Fruit fly (Drosophila melanogaster) whole organism, embryonic: Measurements from ENCODE around the gene CG14731.

Experiments
- BEAF-32 ChIP-seq: fragments of 200-800 bp; sonication (Bioruptor generic); optimal IDR thresholded peaks from 3 replicates; lab custom pipeline; 2017; ENCODE audit warnings: missing biosample characterization, missing genetic modification characterization, mild to moderate bottlenecking, moderate library complexity, missing genetic modification reagents
- Bdp1 ChIP-seq: fragments of 200-800 bp; sonication (Bioruptor generic); optimal IDR thresholded peaks from 3 replicates; lab custom pipeline; 2016; ENCODE audit warnings: missing biosample characterization, missing genetic modification characterization
- Blimp-1 ChIP-seq: fragments of 200-800 bp; sonication (Bioruptor generic); optimal IDR thresholded peaks from 3 replicates; lab custom pipeline; 2018; ENCODE audit warnings: missing biosample characterization, missing genetic modification characterization, mild to moderate bottlenecking, moderate library complexity, missing genetic modification reagents
- CG10274 ChIP-seq: fragments of 200-800 bp; sonication (Bioruptor generic); optimal IDR thresholded peaks from 3 replicates; lab custom pipeline; 2017; ENCODE audit warnings: missing biosample characterization, mild to moderate bottlenecking, missing genetic modification characterization
- CG10979 ChIP-seq: fragments of 200-800 bp; sonication (Bioruptor generic); optimal IDR thresholded peaks from 2 replicates; lab custom pipeline; 2018; ENCODE audit warnings: missing biosample characterization, mild to moderate bottlenecking, missing genetic modification characterization, moderate library complexity
- CG12769 ChIP-seq: fragments of 200-800 bp; sonication (Bioruptor generic); optimal IDR thresholded peaks from 2 replicates; lab custom pipeline; 2019; ENCODE audit warnings: missing biosample characterization, mild to moderate bottlenecking, missing genetic modification characterization, moderate library complexity
- CG14860 ChIP-seq: fragments of 200-800 bp; sonication (Bioruptor generic); IDR thresholded peaks from 3 replicates; pipeline ENCODE4 v1.3.6; 2022; ENCODE audit warnings: missing biosample characterization, missing genetic modification characterization; ENCODE audit not compliant: partially characterized antibody
- CG16815 ChIP-seq: fragments of 200-800 bp; sonication (Bioruptor generic); optimal IDR thresholded peaks from 3 replicates; lab custom pipeline; 2017; ENCODE audit warnings: missing biosample characterization, mild to moderate bottlenecking, missing genetic modification characterization
- CG17328 ChIP-seq: fragments of 200-800 bp; sonication (Bioruptor generic); IDR thresholded peaks from 2 replicates; pipeline ENCODE4 v1.3.6; 2022; ENCODE audit warnings: missing biosample characterization, missing genetic modification characterization
- CG17385 ChIP-seq: fragments of 200-800 bp; sonication (Bioruptor generic); optimal IDR thresholded peaks from 3 replicates; lab custom pipeline; 2018; ENCODE audit warnings: missing biosample characterization, mild to moderate bottlenecking, missing genetic modification characterization
- CG17912 ChIP-seq: fragments of 200-800 bp; sonication (Bioruptor generic); optimal IDR thresholded peaks from 2 replicates; lab custom pipeline; 2018; ENCODE audit warnings: missing biosample characterization, mild to moderate bottlenecking, missing genetic modification characterization
- CG18011 ChIP-seq: fragments of 200-800 bp; sonication (Bioruptor generic); optimal IDR thresholded peaks from 2 replicates; lab custom pipeline; 2017; ENCODE audit warnings: missing biosample characterization, missing genetic modification characterization, mild to moderate bottlenecking, moderate library complexity, missing genotype
- CG18599 ChIP-seq: fragments of 200-800 bp; sonication (Bioruptor generic); optimal IDR thresholded peaks from 3 replicates; lab custom pipeline; 2017; ENCODE audit warnings: missing biosample characterization, missing genetic modification characterization, mild to moderate bottlenecking, moderate library complexity, missing genetic modification reagents
- CG2875 ChIP-seq: fragments of 200-800 bp; sonication (Bioruptor generic); optimal IDR thresholded peaks from 2 replicates; lab custom pipeline; 2017; ENCODE audit warnings: missing biosample characterization, mild to moderate bottlenecking, missing genetic modification characterization, missing genetic modification reagents
- CG30431 ChIP-seq: fragments of 200-800 bp; sonication (Bioruptor generic); optimal IDR thresholded peaks from 2 replicates; lab custom pipeline; 2017; ENCODE audit warnings: missing biosample characterization, missing genetic modification characterization
- CG5245 ChIP-seq: fragments of 200-800 bp; sonication (Bioruptor generic); optimal IDR thresholded peaks from 3 replicates; lab custom pipeline; 2016; ENCODE audit warnings: missing biosample characterization, missing genetic modification characterization
- CG7839 ChIP-seq: fragments of 200-800 bp; sonication (Bioruptor generic); optimal IDR thresholded peaks from 3 replicates; lab custom pipeline; 2018; ENCODE audit warnings: missing biosample characterization, mild to moderate bottlenecking, missing genetic modification characterization, moderate library complexity
- CG9609 ChIP-seq: fragments of 200-800 bp; sonication (Bioruptor generic); optimal IDR thresholded peaks from 3 replicates; lab custom pipeline; 2016; ENCODE audit warnings: missing biosample characterization, missing genetic modification characterization
- CTCF ChIP-seq: fragments of 200-800 bp; sonication (Bioruptor generic); optimal IDR thresholded peaks from 2 replicates; lab custom pipeline; 2017; ENCODE audit warnings: missing biosample characterization, mild to moderate bottlenecking, missing genetic modification characterization, moderate library complexity
- Drgx ChIP-seq: fragments of 200-800 bp; sonication (Bioruptor generic); IDR thresholded peaks from 2 replicates; pipeline ENCODE4 v1.3.6; 2022; ENCODE audit warnings: missing biosample characterization, missing genetic modification characterization
- E2f2 ChIP-seq: fragments of 200-800 bp; sonication (Bioruptor generic); IDR thresholded peaks from 2 replicates; pipeline ENCODE4 v1.3.6; 2022; ENCODE audit warnings: missing biosample characterization, missing genetic modification characterization
- ERR ChIP-seq: fragments of 200-800 bp; sonication (Bioruptor generic); optimal IDR thresholded peaks from 2 replicates; lab custom pipeline; 2016; ENCODE audit warnings: missing biosample characterization, missing genetic modification characterization
- Fer2 ChIP-seq: fragments of 200-800 bp; sonication (Bioruptor generic); optimal IDR thresholded peaks from 2 replicates; lab custom pipeline; 2018; ENCODE audit warnings: missing biosample characterization, mild to moderate bottlenecking, missing genetic modification characterization, moderate library complexity
- Gug ChIP-seq: fragments of 200-800 bp; sonication (Bioruptor generic); IDR thresholded peaks from 4 replicates; pipeline ENCODE4 v1.3.6; 2022; ENCODE audit warnings: missing biosample characterization, missing genetic modification characterization
- Hmr ChIP-seq: fragments of 200-800 bp; sonication (Bioruptor generic); optimal IDR thresholded peaks from 3 replicates; lab custom pipeline; 2017; ENCODE audit warnings: mild to moderate bottlenecking, missing biosample characterization, missing genetic modification reagents, missing genetic modification characterization
- Hmx ChIP-seq: fragments of 200-800 bp; sonication (Bioruptor generic); optimal IDR thresholded peaks from 2 replicates; lab custom pipeline; 2016; ENCODE audit warnings: missing biosample characterization, missing genetic modification characterization
- Lpt ChIP-seq: fragments of >200 bp; optimal IDR thresholded peaks from 2 replicates; lab custom pipeline; 2018; ENCODE audit warnings: missing biosample characterization, missing genetic modification characterization
- NfI ChIP-seq: fragments of 200-800 bp; sonication (Bioruptor generic); optimal IDR thresholded peaks from 3 replicates; lab custom pipeline; 2018; ENCODE audit warnings: missing biosample characterization, mild to moderate bottlenecking, missing genetic modification characterization, moderate library complexity
- Side ChIP-seq: fragments of 200-800 bp; sonication (Bioruptor generic); optimal IDR thresholded peaks from 2 replicates; lab custom pipeline; 2016; ENCODE audit warnings: missing biosample characterization, missing genetic modification characterization
- Sry-δ ChIP-seq: fragments of 200-800 bp; sonication (Bioruptor generic); optimal IDR thresholded peaks from 2 replicates; lab custom pipeline; 2016; ENCODE audit warnings: missing biosample characterization, missing genetic modification characterization
- Vsx1 ChIP-seq: fragments of 200-800 bp; sonication (Bioruptor generic); optimal IDR thresholded peaks from 2 replicates; lab custom pipeline; 2017; ENCODE audit warnings: missing biosample characterization, mild to moderate bottlenecking, missing genetic modification characterization, missing genetic modification reagents
- aop ChIP-seq: fragments of 200-800 bp; sonication (Bioruptor generic); IDR thresholded peaks from 2 replicates; pipeline ENCODE4 v1.3.6; 2022; ENCODE audit warnings: missing biosample characterization, missing genetic modification characterization
- ash1 ChIP-seq: fragments of 200-800 bp; sonication (Bioruptor generic); optimal IDR thresholded peaks from 2 replicates; lab custom pipeline; 2018; ENCODE audit warnings: missing biosample characterization, mild to moderate bottlenecking, missing genetic modification characterization
- bbx ChIP-seq: fragments of 200-800 bp; sonication (Bioruptor generic); IDR thresholded peaks from 2 replicates; pipeline ENCODE4 v1.3.6; 2022; ENCODE audit warnings: missing biosample characterization, missing genetic modification characterization; ENCODE audit not compliant: partially characterized antibody
- br ChIP-seq: fragments of >200 bp; optimal IDR thresholded peaks from 2 replicates; lab custom pipeline; 2017
- chm ChIP-seq: fragments of 200-800 bp; sonication (Bioruptor generic); IDR thresholded peaks from 2 replicates; pipeline ENCODE4 v1.3.6; 2022; ENCODE audit warnings: missing biosample characterization, missing genetic modification characterization
- chn ChIP-seq: fragments of 200-800 bp; sonication (Bioruptor generic); optimal IDR thresholded peaks from 2 replicates; lab custom pipeline; 2016; ENCODE audit warnings: missing biosample characterization, missing genetic modification characterization
- eyg ChIP-seq: fragments of 200-800 bp; sonication (Bioruptor generic); optimal IDR thresholded peaks from 3 replicates; lab custom pipeline; 2016; ENCODE audit warnings: missing biosample characterization, missing genetic modification characterization
- gfzf ChIP-seq: fragments of 200-800 bp; sonication (Bioruptor generic); optimal IDR thresholded peaks from 2 replicates; lab custom pipeline; 2016; ENCODE audit warnings: missing biosample characterization, mild to moderate bottlenecking, missing genetic modification characterization, moderate library complexity
- gro ChIP-seq: fragments of 200-800 bp; sonication (Bioruptor generic); optimal IDR thresholded peaks from 2 replicates; lab custom pipeline; 2016; ENCODE audit warnings: missing biosample characterization, missing genetic modification characterization
- jigr1 ChIP-seq: fragments of 200-800 bp; sonication (Bioruptor generic); IDR thresholded peaks from 3 replicates; pipeline ENCODE4 v1.3.6; 2022; ENCODE audit warnings: missing biosample characterization, missing genetic modification characterization
- odd ChIP-seq: fragments of 200-800 bp; sonication (Bioruptor generic); optimal IDR thresholded peaks from 2 replicates; lab custom pipeline; 2017; ENCODE audit warnings: missing biosample characterization, mild to moderate bottlenecking, missing genetic modification characterization
- prd ChIP-seq, 3 experiments: fragments of >200 bp in 2 of 3; fragments of 200-800 bp in 1 of 3; sonication (Bioruptor generic) in 1 of 3; optimal IDR thresholded peaks in 2 of 3; IDR thresholded peaks in 1 of 3; 2 replicates in 2 of 3; 3 replicates in 1 of 3; pipeline versions ENCODE4 v1.3.6 to Lab custom; 2017 to 2022; ENCODE audit warnings: missing biosample characterization in 1 of 3, missing genetic modification characterization in 1 of 3
- row ChIP-seq: fragments of 200-800 bp; sonication (Bioruptor generic); IDR thresholded peaks from 3 replicates; pipeline ENCODE4 v1.3.6; 2022; ENCODE audit warnings: missing biosample characterization, missing genetic modification characterization
- sd ChIP-seq: fragments of 200-800 bp; sonication (Bioruptor generic); optimal IDR thresholded peaks from 3 replicates; lab custom pipeline; 2018; ENCODE audit warnings: missing biosample characterization, mild to moderate bottlenecking, missing genetic modification characterization, moderate library complexity
- shn ChIP-seq: fragments of 200-800 bp; sonication (Bioruptor generic); optimal IDR thresholded peaks from 3 replicates; lab custom pipeline; 2016; ENCODE audit warnings: missing biosample characterization, missing genetic modification characterization
- ssp ChIP-seq: fragments of 200-800 bp; sonication (Bioruptor generic); IDR thresholded peaks from 2 replicates; pipeline ENCODE4 v1.3.6; 2022; ENCODE audit warnings: missing biosample characterization, missing genetic modification characterization
- tll ChIP-seq, 2 experiments: fragments of 200-800 bp in 1 of 2; fragments of >200 bp in 1 of 2; sonication (Bioruptor generic) in 1 of 2; optimal IDR thresholded peaks; 2 replicates each; lab custom pipeline; 2017 to 2019; ENCODE audit warnings: missing biosample characterization in 2 of 2, missing genetic modification characterization in 2 of 2, mild to moderate bottlenecking in 1 of 2, moderate library complexity in 1 of 2
- tup ChIP-seq: fragments of 200-800 bp; sonication (Bioruptor generic); optimal IDR thresholded peaks from 2 replicates; lab custom pipeline; 2016; ENCODE audit warnings: missing biosample characterization, mild to moderate bottlenecking, missing genetic modification characterization, moderate library complexity
- unpg ChIP-seq: fragments of 200-800 bp; sonication (Bioruptor generic); optimal IDR thresholded peaks from 3 replicates; lab custom pipeline; 2018; ENCODE audit warnings: missing biosample characterization, mild to moderate bottlenecking, missing genetic modification characterization, moderate library complexity

Gene CG14731

DNA sequence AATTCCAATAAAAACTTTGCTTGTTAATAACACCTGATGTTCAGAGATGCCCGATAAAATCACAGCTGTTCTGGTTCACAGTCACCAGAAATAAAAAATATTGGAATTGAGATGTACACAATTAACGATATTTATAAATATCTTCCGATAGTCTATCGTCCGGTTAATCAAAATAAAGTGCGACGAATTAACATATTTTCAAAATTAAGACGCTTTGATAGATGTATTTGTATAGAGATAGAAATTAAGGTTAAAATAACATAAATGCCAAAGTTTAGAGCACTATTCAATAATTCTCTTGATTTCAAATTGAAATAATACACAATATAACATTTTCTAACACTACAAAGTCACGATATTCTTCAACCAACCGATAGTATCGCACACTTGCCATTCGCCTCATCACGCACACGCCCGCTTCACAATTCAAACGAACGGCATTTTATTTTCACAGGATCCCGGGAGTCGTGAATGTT is 31.7 kb downstream of the CG14731 start, which contains the start of the genes CG3281 and aurA (continued):
- TF ChIP-seq shn (peak; percentile 80), CG17385 (peak; percentile 44), br (lab: Kevin White, UChicago) (no peak), tll (GFP tag; optimal IDR thresholded peaks at IDR 0.05; lab: Kevin White, UChicago) (peak; percentile 70 to 79), Bdp1 (GFP tag; lab: Kevin White, UChicago) (peak; percentile 47), odd (GFP tag; lab: Kevin White, UChicago) (no peak), ssp (GFP tag; lab: Robert Waterston, UW) (peak; percentile 59), Blimp-1 (GFP tag; lab: Kevin White, UChicago) (no peak), Gug (peak; percentile 57; the same call in 1 of the 4 replicates), ash1 (GFP tag; lab: Kevin White, UChicago) (no peak), E2f2 (GFP tag; lab: Robert Waterston, UW) (peak; percentile 89), CG9609 (peak; percentile 78), CG2875 (no peak), CG18011 (peak; percentile 47), gro (GFP tag; lab: Kevin White, UChicago) (peak; percentile 69), chn (peak; percentile 52), chm (GFP tag; lab: Robert Waterston, UW) (no peak), Lpt (GFP tag; lab: Kevin White, UChicago) (no peak), CG10979 (tag; lab: Kevin White, UChicago) (peak; percentile 57), CTCF (GFP tag; lab: Kevin White, UChicago) (no peak), CG12769 (tag; lab: Kevin White, UChicago) (no peak), aop (GFP tag; lab: Robert Waterston, UW) (no peak), CG5245 (peak; percentile 32), gfzf (GFP tag; lab: Kevin White, UChicago) (peak; percentile 43), ERR (GFP tag; lab: Kevin White, UChicago) (peak; percentile 64), CG18599 (GFP tag; lab: Kevin White, UChicago) (peak; percentile 51), Side (GFP tag; lab: Kevin White, UChicago) (peak; percentile 72), CG10274 (GFP tag; lab: Kevin White, UChicago) (no peak), bbx (GFP tag; lab: Robert Waterston, UW) (peak; percentile 92), Hmr (GFP tag; lab: Kevin White, UChicago) (peak; percentile 81), CG16815 (peak; percentile 64), BEAF-32 (peak; percentile 100), CG7839 (tag; lab: Kevin White, UChicago) (peak; percentile 71), CG14860 (GFP tag; lab: Robert Waterston, UW) (peak; percentile 96), sd (tag; lab: Kevin White, UChicago) (peak; percentile 73), Fer2 (tag; lab: Kevin White, UChicago) (peak; percentile 67), tup (GFP tag; lab: Kevin White, UChicago) (peak; percentile 42), Drgx (GFP tag; lab: Robert Waterston, UW) (no peak), eyg (GFP tag; lab: Kevin White, UChicago) (peak; percentile 38), CG30431 (GFP tag; lab: Kevin White, UChicago) (no peak), Hmx (GFP tag; lab: Kevin White, UChicago) (peak; percentile 68), Sry-δ (GFP tag; lab: Kevin White, UChicago) (peak; percentile 97), CG17328 (0 out of 2 replicates have a peak, but pooled peaks have one; percentile 5), jigr1 (GFP tag; lab: Robert Waterston, UW) (no peak), Vsx1 (GFP tag; lab: Kevin White, UChicago) (peak; percentile 39), row (GFP tag; lab: Robert Waterston, UW) (peak; percentile 95), prd (optimal IDR thresholded peaks at IDR 0.05; lab: Kevin White, UChicago) (no peak), prd (GFP tag; IDR thresholded peaks at IDR 0.05; lab: Robert Waterston, UW) (peak; percentile 74), NfI (GFP tag; lab: Kevin White, UChicago) (peak; percentile 63), CG17912 (GFP tag; lab: Kevin White, UChicago) (no peak), unpg (GFP tag; lab: Kevin White, UChicago) (peak; percentile 62)
